Fruit fly (Drosophila melanogaster) whole organism, embryonic: ENCODE measurements around the gene CG45487.

Experiments used
- H2.0 ChIP-seq: fragments of 200-800 bp; sonication (Bioruptor generic); IDR thresholded peaks from 2 replicates; pipeline ENCODE4 v1.3.6; 2022; ENCODE audit warnings: missing biosample characterization, missing genetic modification characterization
- MESR4 ChIP-seq: fragments of 200-800 bp; sonication (Bioruptor generic); optimal IDR thresholded peaks from 2 replicates; lab custom pipeline; 2018; ENCODE audit warnings: missing biosample characterization, mild to moderate bottlenecking, missing genetic modification characterization, moderate library complexity

- TF ChIP-seq MESR4 (GFP tag; lab: Kevin White, UChicago), result no peak
- TF ChIP-seq H2.0 (GFP tag; lab: Robert Waterston, UW), result no peak
Observed at dm6 chrX:19878342-19879204, 36.5 kb downstream of the CG45487 start.
